Worm (Caenorhabditis elegans): Measurements from ENCODE around the gene R05D3.9.

ce11 chrIII:8356407-8356881, 12.1 kb downstream of the R05D3.9 start:
- TF ChIP-seq flt-1 (GFP tag; IDR thresholded peaks at IDR 0.05) = peak; percentile 68
- no peak for TF ChIP-seq T22C8.4 (GFP tag; IDR thresholded peaks at IDR 0.05)
- peak; percentile 67 for TF ChIP-seq cog-1 (tag; optimal IDR thresholded peaks at IDR 0.05)
- no peak for TF ChIP-seq klf-2 (GFP tag; conservative IDR thresholded peaks at IDR 0.05)
- TF ChIP-seq ztf-23 (GFP tag; IDR thresholded peaks at IDR 0.05) = no peak
- TF ChIP-seq tab-1 (GFP tag; IDR thresholded peaks at IDR 0.05) = no peak
- no peak for TF ChIP-seq ref-1 (GFP tag; conservative IDR thresholded peaks at IDR 0.05)
- no peak for TF ChIP-seq med-1 (GFP tag; optimal IDR thresholded peaks at IDR 0.05; ENCODE audit: insufficient read depth)

All from whole organism, midembryonic.